Worm (Caenorhabditis elegans) whole organism, young adult: ENCODE measurements around the gene T23G5.3.

Source experiments
- F22D6.2 ChIP-seq: sonication (generic microtip); optimal IDR thresholded peaks from 2 replicates; lab custom pipeline; 2016; ENCODE audit warnings: mild to moderate bottlenecking, missing genetic modification characterization, missing compliant biosample characterization
- Y67H2A.10 ChIP-seq: fragments of 200-800 bp; sonication (Bioruptor generic); conservative IDR thresholded peaks from 2 replicates; pipeline ENCODE4 v1.3.6; 2022; ENCODE audit warnings: missing genetic modification reagents, missing genetic modification characterization, missing compliant biosample characterization
- lin-35 ChIP-seq, 3 experiments: fragments of 150-350 bp in 2 of 3; sonication (generic microtip) in 1 of 3; optimal IDR thresholded peaks; 2 replicates each; lab custom pipeline; 2014 to 2018; ENCODE audit warnings: missing biosample characterization in 3 of 3, missing genetic modification characterization in 3 of 3, missing genetic modification reagents in 3 of 3

DNA sequence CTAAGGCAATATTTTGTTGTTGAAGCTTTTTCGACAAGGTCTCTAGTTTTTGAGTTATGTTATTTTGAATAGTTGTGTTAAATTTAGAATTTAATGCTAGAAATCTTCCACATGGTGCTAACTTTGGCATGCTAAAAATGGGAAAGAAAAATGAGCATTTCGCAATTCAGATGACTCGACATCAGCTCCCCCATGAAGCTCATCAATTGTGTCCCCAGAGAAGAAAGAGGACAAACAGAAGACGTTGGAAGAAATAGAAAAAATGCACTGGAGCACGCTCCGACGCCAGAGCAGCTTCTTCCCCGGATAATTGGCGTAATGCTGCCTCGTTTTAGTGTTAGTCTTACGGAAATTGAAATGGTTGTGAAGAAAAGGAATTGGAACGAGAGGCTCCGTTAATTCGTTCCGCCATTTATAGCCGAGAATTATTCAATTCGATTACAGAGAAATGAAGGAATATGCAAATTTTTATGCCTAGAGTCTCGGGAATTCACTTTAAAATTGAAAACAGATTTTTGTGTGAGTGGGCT is 40.4 kb upstream of the T23G5.3 start:
- no peak for TF ChIP-seq Y67H2A.10 (GFP tag; lab: Robert Waterston, UW)
- TF ChIP-seq lin-35 (GFP tag; optimal IDR thresholded peaks at IDR 0.05; lab: Kevin White, UChicago): no peak
- TF ChIP-seq F22D6.2 (tag; lab: Kevin White, UChicago): no peak
